Worm (Caenorhabditis elegans): ENCODE data around the gene fbxa-4.

The fbxa-4 gene

DNA sequence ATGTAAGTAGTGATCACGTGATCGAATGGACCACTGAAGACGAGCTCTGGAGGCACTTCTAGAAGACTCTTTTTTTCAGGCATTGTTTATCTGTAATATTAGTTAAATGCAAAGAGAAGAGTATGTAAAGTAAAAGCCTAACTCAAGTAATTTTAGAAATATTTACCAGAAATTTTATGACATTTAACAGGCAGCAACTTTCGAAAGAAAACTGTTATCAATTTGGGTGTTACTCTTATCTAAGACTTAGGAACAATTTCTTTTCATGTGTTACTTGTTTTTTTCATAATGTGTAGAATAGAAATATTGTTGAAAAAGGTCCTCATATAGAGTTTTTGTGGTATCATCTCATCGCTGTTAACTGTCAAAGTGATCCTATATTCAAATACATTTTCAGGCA, 2.6 kb upstream of the fbxa-4 start, which contains the start of the genes F42G2.5 and F42G2.7:
TSS of gene F42G2.5 (minus strand) at position 101 of the 400 bp plus-strand sequence.
TSS of gene F42G2.7 (plus strand) at position 270 of the 400 bp plus-strand sequence.
- TF ChIP-seq daf-16 (GFP tag; optimal IDR thresholded peaks at IDR 0.05) (no peak), daf-16 (tag; optimal IDR thresholded peaks at IDR 0.05) (peak; percentile 80), mdl-1 (tag; optimal IDR thresholded peaks at IDR 0.05) (no peak), nhr-28 (tag; optimal IDR thresholded peaks at IDR 0.05) (peak; percentile 32), pqm-1 (tag; optimal IDR thresholded peaks at IDR 0.05) (peak; percentile 45), cey-2 (tag; optimal IDR thresholded peaks at IDR 0.05; ENCODE audit: borderline replicate concordance, insufficient read depth) (no peak)

DNA sequence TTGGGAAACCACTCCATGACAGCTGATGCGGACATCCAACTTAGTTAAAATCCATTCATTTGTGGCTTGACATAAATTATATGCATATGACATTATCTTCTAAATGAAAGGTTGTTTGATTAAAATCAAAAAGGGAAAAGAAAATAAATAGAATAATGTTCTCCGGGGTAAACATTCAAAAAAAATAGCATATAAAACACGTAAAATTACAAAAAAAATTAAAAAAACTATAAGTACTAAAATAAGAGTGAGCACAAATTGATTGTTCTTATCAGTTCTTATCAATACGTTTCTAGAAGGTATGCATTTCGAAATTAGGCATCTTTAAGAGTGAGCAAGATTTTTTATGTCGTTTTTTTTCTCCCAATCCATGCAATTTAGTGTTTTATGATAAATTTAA, 2.7 kb downstream of the fbxa-4 start, which contains the start of gene fbxa-182:
TSS of gene fbxa-182 (minus strand) at position 101 of the 400 bp plus-strand sequence.
- TF ChIP-seq daf-16 (GFP tag; optimal IDR thresholded peaks at IDR 0.05) (no peak), daf-16 (tag; optimal IDR thresholded peaks at IDR 0.05) (peak; percentile 37), unc-62 (GFP tag; optimal IDR thresholded peaks at IDR 0.05 in 1 of 2) (peak in 1 of 2 experiments; percentile 9), unc-62 (tag; optimal IDR thresholded peaks at IDR 0.05) (no peak), lim-7 (GFP tag; IDR thresholded peaks at IDR 0.05) (no peak), dve-1 (tag; optimal IDR thresholded peaks at IDR 0.05; ENCODE audit: insufficient read depth) (peak; percentile 14), php-3 (GFP tag; IDR thresholded peaks at IDR 0.05) (0 out of 2 replicates have a peak, but pooled peaks have one; percentile 23), pqm-1 (tag; optimal IDR thresholded peaks at IDR 0.05) (peak; percentile 17), lin-39 (tag; optimal IDR thresholded peaks at IDR 0.05) (no peak), zfp-3 (GFP tag; conservative IDR thresholded peaks at IDR 0.05) (no peak), nhr-28 (tag; optimal IDR thresholded peaks at IDR 0.05) (peak; percentile 19), ceh-28 (tag; optimal IDR thresholded peaks at IDR 0.05) (no peak), nhr-48 (tag; optimal IDR thresholded peaks at IDR 0.05) (no peak)

DNA sequence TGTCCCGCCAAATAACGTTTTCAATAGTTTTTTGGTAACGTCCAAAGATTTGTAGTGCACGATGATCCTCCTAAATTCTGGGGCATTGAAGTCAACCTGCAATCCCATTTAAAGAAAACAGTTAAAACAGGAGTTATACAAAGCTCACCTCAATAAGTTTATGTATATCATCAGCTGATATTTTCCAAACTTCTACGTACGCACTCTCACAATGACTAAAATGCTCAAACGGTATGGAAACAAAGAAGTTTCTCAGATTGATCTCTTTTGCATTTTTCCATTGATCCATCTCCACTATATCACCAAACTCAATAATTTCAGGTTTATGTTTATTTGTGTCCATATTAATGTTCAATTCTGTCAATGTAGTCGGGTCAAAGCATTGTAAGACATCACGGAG, 3.8 kb downstream of the fbxa-4 start:
- TF ChIP-seq daf-12 (tag; optimal IDR thresholded peaks at IDR 0.05) (no peak), unc-62 (GFP tag; optimal IDR thresholded peaks at IDR 0.05 in 1 of 2) (peak in 1 of 2 experiments; percentile 51), unc-62 (tag; optimal IDR thresholded peaks at IDR 0.05) (no peak), zag-1 (tag; optimal IDR thresholded peaks at IDR 0.05) (no peak), nhr-102 (tag; optimal IDR thresholded peaks at IDR 0.05) (no peak)

DNA sequence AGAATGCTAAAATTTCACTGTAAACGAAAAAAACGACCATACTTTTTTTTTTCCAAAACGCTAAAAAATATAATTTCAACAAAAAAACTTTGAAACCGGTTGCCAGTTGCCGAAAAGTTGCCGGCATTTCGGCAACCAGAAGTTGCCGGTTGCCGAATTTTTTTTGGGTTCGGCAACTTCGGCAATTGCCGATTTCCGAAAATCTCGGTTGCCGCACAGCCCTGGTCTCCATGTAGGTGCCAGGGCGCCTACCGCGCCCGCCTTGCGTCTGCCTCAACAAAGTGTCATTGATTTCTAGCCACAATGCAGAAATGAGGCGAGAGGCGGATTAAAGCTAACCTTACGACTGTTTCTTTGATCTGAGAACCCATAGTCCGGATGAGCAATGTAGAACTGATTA, 4.2 kb downstream of the fbxa-4 start:
- TF ChIP-seq jun-1 (tag; optimal IDR thresholded peaks at IDR 0.05) (no peak), hmg-1.1 (GFP tag; IDR thresholded peaks at IDR 0.05) (no peak), madf-5 (GFP tag; IDR thresholded peaks at IDR 0.05) (0 out of 4 replicates have a peak, but pooled peaks of 1 of the 2 experiments have one; percentile 22), aha-1 (tag) (peak; percentile 82), ceh-62 (tag; optimal IDR thresholded peaks at IDR 0.05) (no peak), tag-97 (GFP tag; IDR thresholded peaks at IDR 0.05) (no peak), set-16 (GFP tag; IDR thresholded peaks at IDR 0.05) (peak; percentile 56; the same call in 1 of the 2 replicates), mdl-1 (tag; optimal IDR thresholded peaks at IDR 0.05) (no peak), nhr-48 (tag; optimal IDR thresholded peaks at IDR 0.05) (no peak)

DNA sequence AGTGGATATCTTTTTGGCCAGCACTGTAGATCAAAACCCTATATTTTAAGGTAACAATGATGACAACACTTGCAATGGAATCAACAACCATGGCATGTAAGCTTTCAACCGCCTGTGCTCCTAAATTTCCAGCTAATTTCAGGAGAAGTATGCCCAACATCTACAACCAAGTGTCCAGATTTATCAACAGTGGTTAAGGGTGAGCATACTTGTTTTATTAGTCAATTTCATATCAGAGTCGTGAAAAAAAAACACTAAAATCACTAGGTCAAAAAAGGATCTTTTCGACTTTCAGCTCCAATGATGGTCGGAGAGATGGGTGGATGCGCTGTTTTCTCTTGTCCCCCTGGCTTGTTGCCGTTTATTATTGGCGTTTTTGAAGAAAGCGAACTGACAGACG, 11.3 kb downstream of the fbxa-4 start, which contains the start of gene F16G10.1:
TSS of gene F16G10.1 (plus strand) at position 301 of the 400 bp plus-strand sequence.
- TF ChIP-seq unc-62 (GFP tag; optimal IDR thresholded peaks at IDR 0.05 in 1 of 2) (peak in 1 of 2 experiments; percentile 52), unc-62 (tag; optimal IDR thresholded peaks at IDR 0.05) (no peak), lsy-2 (tag; optimal IDR thresholded peaks at IDR 0.05) (no peak), zip-2 (tag; optimal IDR thresholded peaks at IDR 0.05) (no peak), nhr-102 (tag; optimal IDR thresholded peaks at IDR 0.05) (no peak), skn-1 (tag; optimal IDR thresholded peaks at IDR 0.05) (no peak)

DNA sequence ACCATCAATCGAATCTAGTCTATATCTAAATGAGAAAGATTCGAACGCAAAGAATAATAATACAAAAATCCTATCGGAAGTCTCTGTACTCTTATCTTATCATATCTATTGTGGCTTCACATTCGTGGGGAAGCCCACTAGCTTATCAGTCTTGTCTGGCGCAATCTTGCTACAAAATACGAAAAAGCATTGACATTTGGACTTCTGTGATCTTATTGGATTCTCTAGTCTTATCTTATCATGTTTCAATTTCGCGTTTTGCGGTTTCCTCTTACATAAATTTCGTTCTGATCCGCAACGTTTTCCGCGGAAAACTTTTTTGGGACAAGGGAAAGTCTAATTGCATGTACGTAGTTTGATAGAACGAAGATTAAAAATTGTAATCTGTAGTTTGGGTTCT, 15.5 kb downstream of the fbxa-4 start:
- TF ChIP-seq aha-1 (tag) (peak; percentile 43), nhr-28 (tag; optimal IDR thresholded peaks at IDR 0.05) (peak; percentile 95), tag-97 (GFP tag; IDR thresholded peaks at IDR 0.05) (no peak)

DNA sequence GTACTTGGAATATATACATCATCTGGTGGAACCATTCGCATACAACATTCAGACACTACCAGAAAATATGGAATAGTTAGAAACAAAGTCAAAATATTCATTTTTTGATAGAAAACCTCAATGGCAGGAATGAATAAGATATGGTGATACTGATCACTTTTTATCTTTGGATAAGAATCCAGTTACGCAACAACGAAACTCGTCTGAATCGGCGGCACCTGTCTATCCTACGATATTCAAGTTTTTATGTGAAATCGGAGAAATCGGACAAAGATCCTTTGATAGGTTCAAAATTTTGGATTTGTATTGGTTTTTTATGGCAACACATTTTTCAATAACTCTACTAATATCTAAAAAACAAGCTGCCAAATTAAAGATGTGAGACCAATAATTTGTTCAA, 16.4 kb downstream of the fbxa-4 start, which contains the start of gene F16G10.14:
TSS of gene F16G10.14 (minus strand) at position 101 of the 400 bp plus-strand sequence.
- TF ChIP-seq cey-2 (tag; optimal IDR thresholded peaks at IDR 0.05; ENCODE audit: borderline replicate concordance, insufficient read depth), result no peak
- TF ChIP-seq ztf-7 (tag; optimal IDR thresholded peaks at IDR 0.05), result no peak
- no peak for TF ChIP-seq hlh-11 (tag; optimal IDR thresholded peaks at IDR 0.05)
- no peak for TF ChIP-seq ZK337.2 (GFP tag; IDR thresholded peaks at IDR 0.05)
- TF ChIP-seq unc-39 (tag; optimal IDR thresholded peaks at IDR 0.05), result no peak
- TF ChIP-seq nhr-76 (tag; optimal IDR thresholded peaks at IDR 0.05), result no peak
- TF ChIP-seq vab-7 (GFP tag; IDR thresholded peaks at IDR 0.05), result no peak
- no peak for TF ChIP-seq egl-27 (tag; optimal IDR thresholded peaks at IDR 0.05)
- no peak for TF ChIP-seq D1046.2 (GFP tag; IDR thresholded peaks at IDR 0.05)
- TF ChIP-seq saeg-2 (GFP tag; IDR thresholded peaks at IDR 0.05), result no peak
- TF ChIP-seq egl-43 (GFP tag; IDR thresholded peaks at IDR 0.05), result no peak
- TF ChIP-seq F44E2.7 (GFP tag; IDR thresholded peaks at IDR 0.05), result no peak
- no peak for TF ChIP-seq ama-1 (optimal IDR thresholded peaks at IDR 0.05)
- TF ChIP-seq snpc-1.2 (GFP tag; IDR thresholded peaks at IDR 0.05), result no peak
